Worm (Caenorhabditis elegans) whole organism, L3 larva: Measurements from ENCODE around the gene C50E10.1.

Experiments used
- R02D3.7 ChIP-seq: fragments of 150-350 bp; optimal IDR thresholded peaks from 2 replicates; lab custom pipeline; 2014; ENCODE audit warnings: missing biosample characterization, missing genetic modification characterization
- ZK546.5 ChIP-seq: sonication (generic microtip); optimal IDR thresholded peaks from 2 replicates; lab custom pipeline; 2017; ENCODE audit warnings: missing biosample characterization, missing genetic modification characterization
- aly-2 ChIP-seq: fragments of 150-350 bp; optimal IDR thresholded peaks from 2 replicates; lab custom pipeline; 2014; ENCODE audit warnings: missing biosample characterization, missing genetic modification characterization
- ama-1 ChIP-seq: fragments of 150-350 bp; optimal IDR thresholded peaks from 2 replicates; lab custom pipeline; 2018
- ceh-16 ChIP-seq: sonication (generic microtip); optimal IDR thresholded peaks from 2 replicates; lab custom pipeline; 2017; ENCODE audit warnings: missing biosample characterization, missing genetic modification characterization
- ceh-28 ChIP-seq: fragments of 150-350 bp; optimal IDR thresholded peaks from 2 replicates; lab custom pipeline; 2014; ENCODE audit warnings: missing biosample characterization, missing genetic modification reagents, missing genetic modification characterization
- ceh-82 ChIP-seq: fragments of 150-350 bp; optimal IDR thresholded peaks from 2 replicates; lab custom pipeline; 2014; ENCODE audit warnings: missing biosample characterization, missing genetic modification characterization
- ceh-9 ChIP-seq: sonication (generic microtip); optimal IDR thresholded peaks from 2 replicates; lab custom pipeline; 2018; ENCODE audit warnings: missing biosample characterization, missing genetic modification characterization
- daf-12 ChIP-seq: fragments of 150-350 bp; optimal IDR thresholded peaks from 2 replicates; lab custom pipeline; 2014; ENCODE audit warnings: missing biosample characterization, missing genetic modification reagents, missing genetic modification characterization
- egl-5 ChIP-seq: fragments of 150-350 bp; optimal IDR thresholded peaks from 2 replicates; lab custom pipeline; 2017; ENCODE audit warnings: missing biosample characterization, missing genetic modification reagents, missing genetic modification characterization, inconsistent platforms
- elt-1 ChIP-seq: fragments of 150-350 bp; optimal IDR thresholded peaks from 2 replicates; lab custom pipeline; 2014; ENCODE audit warnings: missing biosample characterization, missing genetic modification characterization
- elt-2 ChIP-seq: sonication (generic microtip); optimal IDR thresholded peaks from 2 replicates; lab custom pipeline; 2016; ENCODE audit warnings: missing genetic modification reagents, mild to moderate bottlenecking, missing genetic modification characterization, missing compliant biosample characterization
- elt-3 ChIP-seq, 3 experiments: fragments of 150-350 bp in 1 of 3; sonication (generic microtip) in 2 of 3; optimal IDR thresholded peaks; 2 replicates in 2 of 3; 4 replicates in 1 of 3; lab custom pipeline; 2014 to 2017; ENCODE audit warnings: missing biosample characterization in 3 of 3, missing genetic modification characterization in 3 of 3
- eor-1 ChIP-seq, 2 experiments: fragments of 150-350 bp; optimal IDR thresholded peaks; 2 replicates each; lab custom pipeline; 2014 to 2018; ENCODE audit warnings: missing biosample characterization in 2 of 2, missing genetic modification characterization in 2 of 2
- fkh-10 ChIP-seq: sonication (generic microtip); optimal IDR thresholded peaks from 2 replicates; lab custom pipeline; 2017; ENCODE audit warnings: missing biosample characterization, missing genetic modification reagents, missing genetic modification characterization
- fkh-2 ChIP-seq: fragments of 150-350 bp; optimal IDR thresholded peaks from 2 replicates; lab custom pipeline; 2014; ENCODE audit warnings: missing biosample characterization, missing genetic modification reagents, missing genetic modification characterization
- fos-1 ChIP-seq: fragments of 150-350 bp; optimal IDR thresholded peaks from 2 replicates; lab custom pipeline; 2014; ENCODE audit warnings: missing biosample characterization, missing genetic modification characterization
- hmg-11 ChIP-seq: sonication (generic microtip); optimal IDR thresholded peaks from 2 replicates; lab custom pipeline; 2016; ENCODE audit warnings: missing genetic modification characterization, missing compliant biosample characterization
- jun-1 ChIP-seq: fragments of 150-350 bp; optimal IDR thresholded peaks from 2 replicates; lab custom pipeline; 2014; ENCODE audit warnings: missing biosample characterization, missing genetic modification reagents, missing genetic modification characterization
- lin-15B ChIP-seq: fragments of 150-350 bp; optimal IDR thresholded peaks from 2 replicates; lab custom pipeline; 2014; ENCODE audit warnings: missing biosample characterization, missing genetic modification characterization
- lin-39 ChIP-seq: fragments of 150-350 bp; optimal IDR thresholded peaks from 2 replicates; lab custom pipeline; 2018; ENCODE audit warnings: missing biosample characterization, missing genetic modification reagents, missing genetic modification characterization
- lsy-12 ChIP-seq: sonication (generic microtip); optimal IDR thresholded peaks from 2 replicates; lab custom pipeline; 2016; ENCODE audit warnings: mild to moderate bottlenecking, missing genetic modification characterization, missing compliant biosample characterization
- mdl-1 ChIP-seq: fragments of 150-350 bp; optimal IDR thresholded peaks from 2 replicates; lab custom pipeline; 2014; ENCODE audit warnings: missing biosample characterization, missing genetic modification characterization
- mml-1 ChIP-seq: fragments of 150-350 bp; sonication (generic microtip); optimal IDR thresholded peaks from 3 replicates; lab custom pipeline; 2014; ENCODE audit warnings: missing biosample characterization, missing genetic modification characterization
- nfya-1 ChIP-seq: sonication (generic microtip); optimal IDR thresholded peaks from 2 replicates; lab custom pipeline; 2017; ENCODE audit warnings: missing genetic modification characterization, mild to moderate bottlenecking, missing compliant biosample characterization, antibody characterized with exemption, moderate library complexity; ENCODE audit not compliant: insufficient read depth
- nhr-12 ChIP-seq: fragments of 150-350 bp; optimal IDR thresholded peaks from 2 replicates; lab custom pipeline; 2014; ENCODE audit warnings: missing biosample characterization, missing genetic modification characterization
- nhr-23 ChIP-seq: fragments of 150-350 bp; optimal IDR thresholded peaks from 2 replicates; lab custom pipeline; 2014; ENCODE audit warnings: missing biosample characterization, missing genetic modification reagents, missing genetic modification characterization
- nhr-237 ChIP-seq: fragments of 150-350 bp; optimal IDR thresholded peaks from 2 replicates; lab custom pipeline; 2014; ENCODE audit warnings: missing biosample characterization, missing genetic modification characterization
- nhr-25 ChIP-seq: sonication (generic microtip); optimal IDR thresholded peaks from 2 replicates; lab custom pipeline; 2017; ENCODE audit warnings: missing biosample characterization, missing genetic modification characterization
- nhr-43 ChIP-seq: sonication (generic microtip); optimal IDR thresholded peaks from 2 replicates; lab custom pipeline; 2016; ENCODE audit warnings: mild to moderate bottlenecking, missing genetic modification characterization, missing compliant biosample characterization; ENCODE audit not compliant: poor library complexity, severe bottlenecking
- nhr-67 ChIP-seq: fragments of 150-350 bp; optimal IDR thresholded peaks from 2 replicates; lab custom pipeline; 2014; ENCODE audit warnings: missing biosample characterization, missing genetic modification characterization
- nhr-76 ChIP-seq: fragments of 150-350 bp; sonication (generic microtip); optimal IDR thresholded peaks from 5 replicates; lab custom pipeline; 2014; ENCODE audit warnings: missing biosample characterization, missing genetic modification characterization
- nhr-77 ChIP-seq: fragments of 150-350 bp; optimal IDR thresholded peaks from 2 replicates; lab custom pipeline; 2014; ENCODE audit warnings: missing biosample characterization, missing genetic modification characterization
- pha-4 ChIP-seq: fragments of 150-350 bp; optimal IDR thresholded peaks from 2 replicates; lab custom pipeline; 2014; ENCODE audit warnings: missing biosample characterization, missing genetic modification reagents, missing genetic modification characterization
- pqm-1 ChIP-seq: fragments of 150-350 bp; optimal IDR thresholded peaks from 2 replicates; lab custom pipeline; 2017; ENCODE audit warnings: missing biosample characterization, missing genetic modification characterization, inconsistent platforms
- skn-1 ChIP-seq: fragments of 150-350 bp; optimal IDR thresholded peaks from 2 replicates; lab custom pipeline; 2014; ENCODE audit warnings: missing biosample characterization, missing genetic modification characterization
- snpc-4 ChIP-seq: fragments of 150-350 bp; optimal IDR thresholded peaks from 2 replicates; lab custom pipeline; 2014; ENCODE audit warnings: missing biosample characterization, missing genetic modification characterization
- tbx-2 ChIP-seq: sonication (generic microtip); optimal IDR thresholded peaks from 2 replicates; lab custom pipeline; 2016; ENCODE audit warnings: mild to moderate bottlenecking, missing genetic modification characterization, missing compliant biosample characterization
- unc-62 ChIP-seq: fragments of 150-350 bp; sonication (generic microtip); optimal IDR thresholded peaks from 4 replicates; lab custom pipeline; 2014; ENCODE audit warnings: missing biosample characterization, missing genetic modification reagents, missing genetic modification characterization
- zag-1 ChIP-seq: fragments of 150-350 bp; optimal IDR thresholded peaks from 2 replicates; lab custom pipeline; 2014; ENCODE audit warnings: missing biosample characterization, missing genetic modification characterization
- ztf-11 ChIP-seq: fragments of 150-350 bp; optimal IDR thresholded peaks from 2 replicates; lab custom pipeline; 2014; ENCODE audit warnings: missing biosample characterization, missing genetic modification characterization

The C50E10.1 gene

DNA sequence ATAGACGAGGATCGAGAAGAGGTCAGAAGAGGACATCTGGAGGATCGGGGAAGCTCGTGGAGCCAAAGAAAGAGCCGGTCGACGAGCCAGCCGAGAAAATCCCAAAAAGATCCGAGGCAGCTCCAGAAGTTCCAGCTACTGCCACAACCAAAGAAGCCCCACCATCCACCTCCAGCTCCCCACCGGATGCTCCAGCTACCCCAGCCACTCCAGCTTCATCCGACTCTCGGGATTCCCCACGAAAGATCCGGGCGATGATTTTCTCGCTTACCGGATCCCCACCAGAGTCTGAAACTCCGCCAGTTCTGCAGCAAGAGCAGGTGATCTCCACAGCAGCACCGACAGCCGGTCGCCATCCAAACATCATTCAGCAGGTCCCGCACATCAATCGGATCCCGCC, 40.7 kb upstream of the C50E10.1 start:
- no peak for TF ChIP-seq ztf-11
- TF ChIP-seq nhr-23 (tag; lab: Kevin White, UChicago), result no peak
- no peak for TF ChIP-seq nhr-67
- no peak for TF ChIP-seq fkh-10
- no peak for TF ChIP-seq R02D3.7 (tag; lab: Kevin White, UChicago)
- no peak for TF ChIP-seq nhr-237 (tag; lab: Kevin White, UChicago)
- no peak for TF ChIP-seq aly-2 (tag; lab: Kevin White, UChicago)
- no peak for TF ChIP-seq ama-1 (lab: Kevin White, UChicago)
- TF ChIP-seq jun-1 (tag; lab: Kevin White, UChicago), result no peak
- no peak for TF ChIP-seq ceh-9
- no peak for TF ChIP-seq elt-1
- no peak for TF ChIP-seq tbx-2 (tag; lab: Kevin White, UChicago)
- TF ChIP-seq nhr-76, result no peak
- no peak for TF ChIP-seq daf-12 (tag; lab: Kevin White, UChicago)
- TF ChIP-seq pqm-1, result no peak
- TF ChIP-seq, all 47 proteins: peak for 0

ce11 chrII:12341566-12342223, 39.4 kb upstream of the C50E10.1 start:
- TF ChIP-seq fkh-2 (tag; lab: Kevin White, UChicago) (no peak), nhr-23 (tag; lab: Kevin White, UChicago) (peak; percentile 16), elt-2 (tag; lab: Kevin White, UChicago) (no peak), ZK546.5 (no peak), fos-1 (tag; lab: Kevin White, UChicago) (no peak), lin-39 (tag; lab: Kevin White, UChicago) (no peak), egl-5 (tag; lab: Kevin White, UChicago) (no peak), ceh-9 (no peak), nhr-12 (no peak), daf-12 (tag; lab: Kevin White, UChicago) (no peak), eor-1 (tag; optimal IDR thresholded peaks at IDR 0.05; lab: Kevin White, UChicago) (no peak), aly-2 (tag; lab: Kevin White, UChicago) (no peak), nfya-1 (peak; percentile 8), ceh-16 (tag; lab: Kevin White, UChicago) (no peak), mml-1 (tag; lab: Kevin White, UChicago) (no peak), nhr-76 (no peak), pha-4 (tag; lab: Kevin White, UChicago) (peak; percentile 83), nhr-67 (no peak), nhr-25 (tag; lab: Kevin White, UChicago) (peak; percentile 25), lsy-12 (no peak), nhr-77 (tag; lab: Kevin White, UChicago) (no peak), ceh-28 (tag; lab: Kevin White, UChicago) (no peak)
- TF ChIP-seq, all 47 proteins: peak for 4

DNA sequence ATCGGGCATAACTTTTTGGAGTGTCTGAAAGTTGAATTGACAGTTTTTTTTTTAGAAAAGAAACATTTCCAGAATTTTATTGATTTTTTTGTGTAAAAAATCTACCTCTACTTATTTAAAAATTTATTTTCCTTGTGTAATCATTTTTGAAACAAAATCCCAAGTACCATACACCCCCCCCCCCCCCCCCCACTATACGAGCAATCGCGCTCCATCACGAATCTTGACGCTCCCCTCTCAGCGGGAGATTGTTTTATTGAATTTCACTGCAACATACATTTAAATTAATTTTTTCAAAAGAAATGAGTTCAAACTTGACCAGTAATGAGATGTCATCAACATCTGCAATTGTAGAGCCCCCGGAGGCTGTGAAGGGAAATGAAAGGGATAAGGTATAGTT, 37.4 kb upstream of the C50E10.1 start, which contains the start of gene sop-2:
Gene sop-2 (plus strand): TSS at position 301 of the 400 bp plus-strand sequence.
- no peak for TF ChIP-seq aly-2 (tag; lab: Kevin White, UChicago)
- TF ChIP-seq elt-2 (tag; lab: Kevin White, UChicago), result no peak
- no peak for TF ChIP-seq lsy-12
- no peak for TF ChIP-seq ceh-16 (tag; lab: Kevin White, UChicago)
- no peak for TF ChIP-seq fkh-2 (tag; lab: Kevin White, UChicago)

- peak; percentile 34 for TF ChIP-seq R02D3.7 (tag; lab: Kevin White, UChicago)
- peak; percentile 0 for TF ChIP-seq fkh-10
- no peak for TF ChIP-seq zag-1 (tag; lab: Kevin White, UChicago)
- peak; percentile 62 for TF ChIP-seq nhr-23 (tag; lab: Kevin White, UChicago)
- peak; percentile 67 for TF ChIP-seq skn-1 (tag; lab: Kevin White, UChicago)
- peak; percentile 91 for TF ChIP-seq ceh-28 (tag; lab: Kevin White, UChicago)
- TF ChIP-seq fos-1 (tag; lab: Kevin White, UChicago), result no peak
- TF ChIP-seq nhr-43, result no peak
- no peak for TF ChIP-seq unc-62 (GFP tag; lab: Kevin White, UChicago)
- TF ChIP-seq elt-2 (tag; lab: Kevin White, UChicago), result peak; percentile 43
- peak; percentile 68 for TF ChIP-seq lin-39 (tag; lab: Kevin White, UChicago)
- TF ChIP-seq hmg-11 (tag; lab: Kevin White, UChicago), result peak; percentile 92
- no peak for TF ChIP-seq eor-1 (tag; optimal IDR thresholded peaks at IDR 0.05; lab: Kevin White, UChicago)
- TF ChIP-seq ama-1 (lab: Kevin White, UChicago), result no peak
- no peak for TF ChIP-seq mml-1 (tag; lab: Kevin White, UChicago)
- TF ChIP-seq ZK546.5, result no peak
- TF ChIP-seq mdl-1 (tag; lab: Kevin White, UChicago), result peak; percentile 27
- peak; percentile 58 for TF ChIP-seq lin-15B (tag; lab: Kevin White, UChicago)
- peak; percentile 80 for TF ChIP-seq egl-5 (tag; lab: Kevin White, UChicago)
- TF ChIP-seq nhr-25 (tag; lab: Kevin White, UChicago), result peak; percentile 63
- no peak for TF ChIP-seq ceh-82
- peak; percentile 100 for TF ChIP-seq nfya-1
- TF ChIP-seq elt-3 (tag; optimal IDR thresholded peaks at IDR 0.05; lab: Kevin White, UChicago), result no peak
- TF ChIP-seq pha-4 (tag; lab: Kevin White, UChicago), result peak; percentile 83
- peak; percentile 29 for TF ChIP-seq pqm-1
- no peak for TF ChIP-seq jun-1 (tag; lab: Kevin White, UChicago)
- TF ChIP-seq snpc-4 (tag; lab: Kevin White, UChicago), result peak; percentile 51
Observed at ce11 chrII:12339152-12339551, 36.9 kb upstream of the C50E10.1 start.
